Worm (Caenorhabditis elegans) whole organism, L1 larva: ENCODE data around the gene M02E1.3.
"Not testable (repeated sequence)": the region's sequence is repeated elsewhere in the genome, so short reads cannot be mapped to it uniquely, and the experiment has no call there.

ENCODE experiments used
- C34B4.2 ChIP-seq: sonication (generic microtip); optimal IDR thresholded peaks from 2 replicates; lab custom pipeline; 2017; ENCODE audit warnings: mild to moderate bottlenecking, missing genetic modification characterization, missing compliant biosample characterization
- aly-2 ChIP-seq: fragments of 150-350 bp; optimal IDR thresholded peaks from 2 replicates; lab custom pipeline; 2014; ENCODE audit warnings: missing biosample characterization, missing genetic modification characterization
- blmp-1 ChIP-seq: fragments of 150-350 bp; optimal IDR thresholded peaks from 2 replicates; lab custom pipeline; 2014; ENCODE audit warnings: missing biosample characterization, missing genetic modification characterization
- dpl-1 ChIP-seq, 3 experiments: fragments of 150-350 bp in 2 of 3; sonication (generic microtip) in 1 of 3; optimal IDR thresholded peaks; 2 replicates each; lab custom pipeline; 2014 to 2017; ENCODE audit warnings: missing biosample characterization in 3 of 3, missing genetic modification characterization in 3 of 3, missing genetic modification reagents in 3 of 3
- efl-1 ChIP-seq, 4 experiments: fragments of 150-350 bp; optimal IDR thresholded peaks in 3 of 4; peaks in 1 of 4; 1 replicate in 1 of 4; 2 replicates in 3 of 4; lab custom pipeline; 2014; ENCODE audit warnings: missing biosample characterization in 2 of 4, missing genetic modification characterization in 2 of 4, missing genetic modification reagents in 2 of 4
- efl-3 ChIP-seq: fragments of 200-800 bp; sonication (Bioruptor generic); optimal IDR thresholded peaks from 2 replicates; lab custom pipeline; 2018; ENCODE audit warnings: mild to moderate bottlenecking, missing genetic modification characterization, missing compliant biosample characterization
- elt-2 ChIP-seq: sonication (generic microtip); optimal IDR thresholded peaks from 2 replicates; lab custom pipeline; 2016; ENCODE audit warnings: missing genetic modification characterization, mild to moderate bottlenecking, inconsistent platforms, missing compliant biosample characterization, missing genetic modification reagents
- elt-3 ChIP-seq, 6 experiments: fragments of 150-350 bp in 1 of 6; sonication (generic microtip); optimal IDR thresholded peaks; 2 replicates each; lab custom pipeline; 2017 to 2018; ENCODE audit warnings: missing biosample characterization in 6 of 6, missing genetic modification characterization in 6 of 6, inconsistent platforms in 1 of 6
- ets-5 ChIP-seq: fragments of 200-800 bp; sonication (Bioruptor generic); IDR thresholded peaks from 2 replicates; pipeline ENCODE4 v1.3.6; 2022; ENCODE audit warnings: missing genetic modification characterization, missing compliant biosample characterization
- fos-1 ChIP-seq: fragments of 150-350 bp; optimal IDR thresholded peaks from 2 replicates; lab custom pipeline; 2014; ENCODE audit warnings: missing biosample characterization, missing genetic modification characterization
- grh-1 ChIP-seq: fragments of 200-800 bp; sonication (Bioruptor generic); IDR thresholded peaks from 2 replicates; pipeline ENCODE4 v1.3.6; 2022; ENCODE audit warnings: missing genetic modification reagents, missing genetic modification characterization, missing compliant biosample characterization
- hlh-17 ChIP-seq: fragments of 200-800 bp; sonication (Bioruptor generic); optimal IDR thresholded peaks from 2 replicates; lab custom pipeline; 2018; ENCODE audit warnings: missing genetic modification characterization, mild to moderate bottlenecking, missing compliant biosample characterization, moderate library complexity, borderline replicate concordance
- irx-1 ChIP-seq: sonication (generic microtip); optimal IDR thresholded peaks from 2 replicates; lab custom pipeline; 2016; ENCODE audit warnings: missing genetic modification characterization, missing compliant biosample characterization
- isw-1 ChIP-seq: fragments of 200-800 bp; sonication (Bioruptor generic); IDR thresholded peaks from 2 replicates; pipeline ENCODE4 v1.3.6; 2022; ENCODE audit warnings: missing genetic modification characterization, missing compliant biosample characterization
- lin-13 ChIP-seq: fragments of 150-350 bp; optimal IDR thresholded peaks from 2 replicates; lab custom pipeline; 2014; ENCODE audit warnings: missing biosample characterization, missing genetic modification reagents, missing genetic modification characterization
- lin-35 ChIP-seq, 2 experiments: fragments of 150-350 bp; optimal IDR thresholded peaks; 2 replicates each; lab custom pipeline; 2014; ENCODE audit warnings: missing biosample characterization in 2 of 2, missing genetic modification characterization in 2 of 2, missing genetic modification reagents in 2 of 2
- lir-3 ChIP-seq: sonication (generic microtip); optimal IDR thresholded peaks from 2 replicates; lab custom pipeline; 2016; ENCODE audit warnings: mild to moderate bottlenecking, missing genetic modification characterization, moderate library complexity, missing compliant biosample characterization; ENCODE audit not compliant: poor library complexity
- mab-9 ChIP-seq: fragments of 200-800 bp; sonication (Bioruptor generic); IDR thresholded peaks from 2 replicates; pipeline ENCODE4 v1.3.6; 2022; ENCODE audit warnings: missing genetic modification reagents, missing genetic modification characterization, missing compliant biosample characterization
- mef-2 ChIP-seq: fragments of 150-350 bp; optimal IDR thresholded peaks from 2 replicates; lab custom pipeline; 2014; ENCODE audit warnings: missing biosample characterization, missing genetic modification characterization
- nhr-19 ChIP-seq: fragments of 200-800 bp; sonication (Bioruptor generic); conservative IDR thresholded peaks from 2 replicates; pipeline ENCODE4 v1.3.6; 2022; ENCODE audit warnings: missing genetic modification characterization, missing compliant biosample characterization
- nhr-237 ChIP-seq: fragments of 150-350 bp; optimal IDR thresholded peaks from 2 replicates; lab custom pipeline; 2014; ENCODE audit warnings: missing biosample characterization, missing genetic modification characterization
- nhr-47 ChIP-seq: sonication (generic microtip); optimal IDR thresholded peaks from 2 replicates; lab custom pipeline; 2016; ENCODE audit warnings: mild to moderate bottlenecking, missing genetic modification characterization, moderate library complexity, missing compliant biosample characterization
- nhr-71 ChIP-seq: sonication (generic microtip); optimal IDR thresholded peaks from 2 replicates; lab custom pipeline; 2016; ENCODE audit warnings: mild to moderate bottlenecking, missing genetic modification characterization, moderate library complexity, missing compliant biosample characterization
- nhr-84 ChIP-seq: sonication (generic microtip); optimal IDR thresholded peaks from 2 replicates; lab custom pipeline; 2017; ENCODE audit warnings: missing biosample characterization, missing genetic modification characterization
- nhr-90 ChIP-seq: sonication (generic microtip); optimal IDR thresholded peaks from 2 replicates; lab custom pipeline; 2016; ENCODE audit warnings: mild to moderate bottlenecking, missing genetic modification characterization, missing compliant biosample characterization; ENCODE audit not compliant: poor library complexity
- pag-3 ChIP-seq: sonication (generic microtip); optimal IDR thresholded peaks from 2 replicates; lab custom pipeline; 2017; ENCODE audit warnings: missing genetic modification characterization, mild to moderate bottlenecking, missing compliant biosample characterization, antibody characterized with exemption, borderline replicate concordance; ENCODE audit not compliant: insufficient read depth
- snu-23 ChIP-seq: sonication (generic microtip); optimal IDR thresholded peaks from 2 replicates; lab custom pipeline; 2016; ENCODE audit warnings: missing genetic modification characterization, missing compliant biosample characterization
- tlp-1 ChIP-seq: fragments of 150-350 bp; optimal IDR thresholded peaks from 2 replicates; lab custom pipeline; 2014; ENCODE audit warnings: missing biosample characterization, missing genetic modification characterization
- vab-15 ChIP-seq: sonication (generic microtip); optimal IDR thresholded peaks from 2 replicates; lab custom pipeline; 2017; ENCODE audit warnings: missing genotype, mild to moderate bottlenecking, missing genetic modification characterization, missing compliant biosample characterization
- xbp-1 ChIP-seq: sonication (generic microtip); optimal IDR thresholded peaks from 2 replicates; lab custom pipeline; 2016; ENCODE audit warnings: missing genetic modification characterization, missing compliant biosample characterization
- zag-1 ChIP-seq: fragments of 150-350 bp; optimal IDR thresholded peaks from 2 replicates; lab custom pipeline; 2014; ENCODE audit warnings: missing biosample characterization, missing genetic modification characterization

Gene M02E1.3

ce11 chrX:322223-322622, at the start of gene M02E1.3:
M02E1.3 (plus strand) TSS chrX:322523.
- not testable (repeated sequence) for TF ChIP-seq irx-1; nhr-71; ets-5 (GFP tag; lab: Robert Waterston, UW)

DNA sequence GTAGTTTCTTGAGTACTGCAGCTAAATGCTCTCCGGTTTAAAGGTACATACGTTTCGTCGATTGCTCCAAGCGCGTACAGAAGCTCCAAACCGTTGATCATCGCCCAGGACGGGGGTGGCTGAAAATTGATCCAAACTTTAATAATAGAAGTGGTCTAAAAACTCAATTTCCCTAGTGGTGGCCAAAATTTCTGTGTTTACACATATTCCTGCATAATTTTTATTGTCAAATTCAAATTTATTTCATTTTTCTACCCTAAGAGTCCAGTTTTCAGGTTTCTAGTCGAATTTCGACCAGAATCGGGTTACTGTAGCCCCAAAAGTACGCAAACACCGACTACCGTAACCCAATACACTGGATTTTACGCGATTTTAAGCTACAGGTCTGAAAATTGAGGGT, 48.4 kb upstream of the M02E1.3 start, which contains the start of gene Y108F1.5:
TSS of gene Y108F1.5 (minus strand) at position 101 of the 400 bp plus-strand sequence.
- TF ChIP-seq pag-3 (tag; lab: Kevin White, UChicago); C34B4.2 (tag; lab: Kevin White, UChicago); efl-3: not testable (repeated sequence)
- TF ChIP-seq, all 84 proteins: peak for 0; not testable (repeated sequence) for 84

DNA sequence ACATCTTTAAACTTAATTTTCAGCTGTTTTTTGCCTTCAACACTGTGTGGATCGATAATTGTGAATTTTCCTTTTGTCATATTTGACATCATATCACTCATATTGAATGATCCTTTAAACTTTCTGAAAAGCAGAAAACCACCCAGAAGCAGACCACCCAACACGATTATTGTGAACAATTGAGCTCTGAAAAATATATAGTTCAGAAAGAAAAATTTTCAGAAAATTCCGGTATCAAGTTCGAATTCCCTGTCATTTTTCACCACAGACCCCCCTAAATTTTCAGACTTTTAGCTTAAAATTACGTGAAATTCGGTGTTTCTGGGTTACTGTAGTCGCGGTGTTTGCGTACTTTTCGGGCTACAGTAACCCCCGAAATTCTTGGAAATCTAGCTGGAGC, 36.2 kb upstream of the M02E1.3 start, which contains the start of gene Y47C4A.1:
TSS of gene Y47C4A.1 (minus strand) at position 101 of the 400 bp plus-strand sequence.
- TF ChIP-seq mab-9 (GFP tag; lab: Robert Waterston, UW); dpl-1 (GFP tag; optimal IDR thresholded peaks at IDR 0.05; lab: Kevin White, UChicago); nhr-47 (tag; lab: Kevin White, UChicago): not testable (repeated sequence)

- TF ChIP-seq blmp-1 (tag; lab: Kevin White, UChicago) (peak; percentile 78), isw-1 (GFP tag; lab: Robert Waterston, UW) (no peak), efl-1 (optimal IDR thresholded peaks at IDR 0.05; lab: Kevin White, UChicago) (no peak), efl-1 (GFP tag; optimal IDR thresholded peaks at IDR 0.05 in 1 of 2; lab: Kevin White, UChicago) (peak in 1 of 2 experiments; percentile 29), elt-3 (tag; optimal IDR thresholded peaks at IDR 0.05; lab: Kevin White, UChicago) (peak in 1 of 6 experiments; percentile 3)
- TF ChIP-seq, all 84 proteins: peak for 3
Measured at ce11 chrX:295726-296125, 26.6 kb upstream of the M02E1.3 start.

ce11 chrX:296934-297333, 25.4 kb upstream of the M02E1.3 start, which contains the start of gene R57.2:
R57.2 (plus strand) TSS chrX:297234.
- TF ChIP-seq nhr-90 (tag; lab: Kevin White, UChicago) (no peak), aly-2 (tag; lab: Kevin White, UChicago) (no peak), zag-1 (tag; lab: Kevin White, UChicago) (no peak), mef-2 (tag; lab: Kevin White, UChicago) (no peak), vab-15 (tag; lab: Kevin White, UChicago) (no peak), nhr-19 (GFP tag; lab: Robert Waterston, UW) (no peak), lin-13 (GFP tag; lab: Kevin White, UChicago) (no peak), nhr-237 (tag; lab: Kevin White, UChicago) (no peak), hlh-17 (GFP tag; lab: Kevin White, UChicago) (no peak), elt-2 (no peak), lir-3 (tag; lab: Kevin White, UChicago) (no peak), snu-23 (GFP tag; lab: Kevin White, UChicago) (no peak), fos-1 (no peak), nhr-47 (tag; lab: Kevin White, UChicago) (no peak), nhr-71 (no peak), lin-35 (GFP tag; optimal IDR thresholded peaks at IDR 0.05; lab: Kevin White, UChicago) (no peak), nhr-84 (tag; lab: Kevin White, UChicago) (no peak), grh-1 (GFP tag; lab: Robert Waterston, UW) (no peak)

DNA sequence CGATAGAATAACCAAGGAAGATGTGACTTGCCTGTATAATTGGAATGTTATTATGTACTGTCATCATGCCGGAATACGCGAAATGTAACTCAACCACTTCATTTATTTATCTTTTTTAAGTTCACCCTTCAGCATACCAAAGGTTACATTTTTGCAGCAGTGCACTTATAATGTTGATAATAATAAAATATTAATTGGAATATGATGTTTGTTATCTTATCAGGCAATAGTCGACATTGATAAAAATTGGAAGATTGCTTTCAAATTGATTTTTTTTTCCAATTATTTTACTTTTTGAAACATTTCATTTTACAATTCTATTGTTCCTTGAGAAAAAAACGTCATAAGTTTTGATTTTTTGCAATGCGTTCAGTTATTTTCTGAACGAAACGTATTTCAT, 23.2 kb upstream of the M02E1.3 start:
- TF ChIP-seq elt-2 = peak; percentile 59
- peak; percentile 67 for TF ChIP-seq tlp-1 (tag; lab: Kevin White, UChicago)
- no peak for TF ChIP-seq xbp-1
